Fruit fly (Drosophila melanogaster) whole organism: ENCODE results near the gene CG13884.

Experiments
- CG8478 ChIP-seq: fragments of >200 bp; optimal IDR thresholded peaks from 2 replicates; lab custom pipeline; 2018; ENCODE audit warnings: inconsistent platforms
- psq ChIP-seq: fragments of >200 bp; optimal IDR thresholded peaks from 2 replicates; lab custom pipeline; 2017

DNA sequence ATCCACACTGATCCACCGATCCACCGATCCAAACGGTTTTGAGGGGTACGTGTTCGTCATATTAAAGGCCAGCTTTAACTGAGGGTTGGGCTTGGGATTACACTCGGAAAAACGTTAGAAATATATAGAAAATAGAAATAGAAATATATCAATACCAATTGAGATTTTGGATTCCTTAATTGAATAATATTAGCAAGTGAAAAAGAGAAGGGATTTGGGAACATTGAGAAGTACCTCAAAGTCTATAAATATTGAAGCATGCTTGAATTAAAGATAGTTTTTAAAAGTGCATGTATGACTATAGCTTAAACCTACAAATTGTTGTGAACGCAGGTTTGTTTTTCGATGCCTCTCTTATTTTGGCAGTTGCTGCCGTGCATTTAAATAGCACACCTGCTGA, 29.0 kb upstream of the CG13884 start:
- no peak for TF ChIP-seq psq (lab: Kevin White, UChicago)
- TF ChIP-seq CG8478 (lab: Kevin White, UChicago): no peak
